Fruit fly (Drosophila melanogaster): Measurements from ENCODE around the gene CG33060.

Gene CG33060

dm6 chr3L:16328207-16328891, 2.5 kb upstream of the CG33060 start, which contains the start of gene CG13058 (continued):
- TF ChIP-seq CG8632 (GFP tag; optimal IDR thresholded peaks at IDR 0.05) (peak; percentile 4), CG11762 (GFP tag; optimal IDR thresholded peaks at IDR 0.05; ENCODE audit: insufficient read depth) (peak; percentile 43), Hr4 (GFP tag; optimal IDR thresholded peaks at IDR 0.05) (peak; percentile 85), CG3032 (tag; optimal IDR thresholded peaks at IDR 0.05) (peak; percentile 32), CG6808 (GFP tag; optimal IDR thresholded peaks at IDR 0.05) (peak; percentile 40), CG31627 (GFP tag; optimal IDR thresholded peaks at IDR 0.05) (no peak), CG7368 (GFP tag; optimal IDR thresholded peaks at IDR 0.05) (no peak), Eip78C (GFP tag) (peak; percentile 70), Sox102F (GFP tag; optimal IDR thresholded peaks at IDR 0.05) (no peak), Ets96B (tag; optimal IDR thresholded peaks at IDR 0.05) (peak; percentile 71), Lpt (GFP tag; optimal IDR thresholded peaks at IDR 0.05) (peak; percentile 65), dsx (GFP tag; optimal IDR thresholded peaks at IDR 0.05; ENCODE audit: poor library complexity, severe bottlenecking) (no peak), esn (GFP tag; optimal IDR thresholded peaks at IDR 0.05) (no peak), Met (GFP tag; optimal IDR thresholded peaks at IDR 0.05) (peak; percentile 9)

dm6 chr3L:16329495-16329894, 1.3 kb upstream of the CG33060 start, which contains the start of gene CG33061:
Gene CG33061, plus strand, starts transcription at chr3L:16329795.
- TF ChIP-seq Blimp-1 (GFP tag; optimal IDR thresholded peaks at IDR 0.05) (no peak), CG9139 (GFP tag; optimal IDR thresholded peaks at IDR 0.05) (no peak), Gug (GFP tag; IDR thresholded peaks at IDR 0.05) (no peak), CG16779 (tag; optimal IDR thresholded peaks at IDR 0.05) (no peak), CG11762 (GFP tag; optimal IDR thresholded peaks at IDR 0.05; ENCODE audit: insufficient read depth) (no peak), lz (GFP tag; optimal IDR thresholded peaks at IDR 0.05) (no peak), cyc (GFP tag; optimal IDR thresholded peaks at IDR 0.05) (no peak), CG3919 (GFP tag; optimal IDR thresholded peaks at IDR 0.05) (no peak), CG10669 (GFP tag; optimal IDR thresholded peaks at IDR 0.05) (no peak), CG8319 (GFP tag; optimal IDR thresholded peaks at IDR 0.05) (no peak), fd59A (GFP tag; optimal IDR thresholded peaks at IDR 0.05) (no peak), Smox (GFP tag; optimal IDR thresholded peaks at IDR 0.05) (no peak), Eip75B (GFP tag; optimal IDR thresholded peaks at IDR 0.05) (no peak)

dm6 chr3L:16331633-16332032, 793 bp downstream of the CG33060 start, which contains the start of gene retinin:
Gene retinin, plus strand, starts transcription at chr3L:16331933.
- TF ChIP-seq Eip93F (GFP tag; optimal IDR thresholded peaks at IDR 0.05), result no peak
- TF ChIP-seq Hr4 (GFP tag; optimal IDR thresholded peaks at IDR 0.05), result no peak
- TF ChIP-seq CG10631 (GFP tag; optimal IDR thresholded peaks at IDR 0.05), result no peak
- TF ChIP-seq dac (GFP tag; optimal IDR thresholded peaks at IDR 0.05), result no peak
- no peak for TF ChIP-seq acj6 (GFP tag; optimal IDR thresholded peaks at IDR 0.05)

dm6 chr3L:16333013-16333412, 2.2 kb downstream of the CG33060 start, which contains the start of gene CG13056:
Gene CG13056, plus strand, starts transcription at chr3L:16333313.
- no peak for TF ChIP-seq CG7368 (GFP tag; optimal IDR thresholded peaks at IDR 0.05)
- TF ChIP-seq salr (GFP tag; optimal IDR thresholded peaks at IDR 0.05), result no peak
- TF ChIP-seq Ets96B (tag; optimal IDR thresholded peaks at IDR 0.05), result no peak

DNA sequence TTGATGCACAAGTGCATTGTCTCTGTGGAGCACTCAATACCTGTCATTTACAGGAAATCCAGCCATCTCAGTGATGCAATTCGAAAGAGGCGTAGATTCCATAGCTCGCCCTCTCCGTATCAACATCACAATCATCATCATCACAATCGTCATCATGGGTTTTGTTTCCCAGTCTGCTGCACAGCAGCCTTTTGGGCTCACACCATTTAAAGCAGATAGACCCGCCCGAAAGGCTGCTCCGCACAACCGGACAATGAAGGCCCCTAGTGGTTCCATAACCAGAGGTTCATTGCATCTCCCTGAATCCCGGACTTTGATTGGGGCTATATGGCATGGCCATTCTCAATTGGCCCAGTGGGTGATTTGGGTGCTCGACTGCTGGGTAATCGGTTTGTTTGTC, 4.0 kb downstream of the CG33060 start:
- peak; percentile 41 for TF ChIP-seq Eip78C (GFP tag)
- TF ChIP-seq net (GFP tag; optimal IDR thresholded peaks at IDR 0.05), result no peak
- 0 out of 3 replicates have a peak, but pooled peaks have one; percentile 32 for TF ChIP-seq eg (GFP tag; IDR thresholded peaks at IDR 0.05)
